Worm (Caenorhabditis elegans) whole organism, mixed stage, embryonic: ENCODE measurements around the gene ztf-25.
"Not testable (repeated sequence)": the region's sequence is repeated elsewhere in the genome, so short reads cannot be mapped to it uniquely, and the experiment has no call there.

ENCODE experiments used
- blmp-1 ChIP-seq: fragments of 150-350 bp; optimal IDR thresholded peaks from 2 replicates; lab custom pipeline; 2014; ENCODE audit warnings: missing biosample characterization, missing genetic modification characterization
- ceh-83 ChIP-seq: fragments of 200-800 bp; sonication (Bioruptor generic); optimal IDR thresholded peaks from 2 replicates; lab custom pipeline; 2018; ENCODE audit warnings: mild to moderate bottlenecking, missing genetic modification characterization, missing compliant biosample characterization
- mls-2 ChIP-seq: sonication (generic microtip); optimal IDR thresholded peaks from 2 replicates; lab custom pipeline; 2016; ENCODE audit warnings: mild to moderate bottlenecking, missing genetic modification characterization, moderate library complexity, missing compliant biosample characterization
- nhr-12 ChIP-seq: fragments of 150-350 bp; optimal IDR thresholded peaks from 2 replicates; lab custom pipeline; 2014; ENCODE audit warnings: missing biosample characterization, missing genetic modification characterization
- nhr-237 ChIP-seq: fragments of 150-350 bp; optimal IDR thresholded peaks from 2 replicates; lab custom pipeline; 2014; ENCODE audit warnings: missing biosample characterization, missing genetic modification characterization
- nhr-28 ChIP-seq: fragments of 150-350 bp; optimal IDR thresholded peaks from 2 replicates; lab custom pipeline; 2014; ENCODE audit warnings: missing biosample characterization, missing genetic modification characterization
- nhr-76 ChIP-seq: sonication (generic microtip); optimal IDR thresholded peaks from 2 replicates; lab custom pipeline; 2017; ENCODE audit warnings: missing biosample characterization, missing genetic modification characterization
- pha-4 ChIP-seq: fragments of 150-350 bp; optimal IDR thresholded peaks from 2 replicates; lab custom pipeline; 2018; ENCODE audit warnings: missing biosample characterization, missing genetic modification reagents, missing genetic modification characterization
- snpc-4 ChIP-seq: fragments of 150-350 bp; optimal IDR thresholded peaks from 2 replicates; lab custom pipeline; 2014; ENCODE audit warnings: missing biosample characterization, missing genetic modification characterization
- sptf-1 ChIP-seq: sonication (generic microtip); optimal IDR thresholded peaks from 2 replicates; lab custom pipeline; 2017; ENCODE audit warnings: mild to moderate bottlenecking, missing genetic modification characterization, moderate library complexity, missing compliant biosample characterization
- tbx-8 ChIP-seq: fragments of 200-800 bp; sonication (Bioruptor generic); optimal IDR thresholded peaks from 2 replicates; lab custom pipeline; 2018; ENCODE audit warnings: mild to moderate bottlenecking, missing genetic modification characterization, moderate library complexity, missing compliant biosample characterization
- unc-62 ChIP-seq: fragments of 150-350 bp; optimal IDR thresholded peaks from 2 replicates; lab custom pipeline; 2014; ENCODE audit warnings: missing biosample characterization, missing genetic modification reagents, missing genetic modification characterization
- ztf-11 ChIP-seq: fragments of 150-350 bp; optimal IDR thresholded peaks from 2 replicates; lab custom pipeline; 2014; ENCODE audit warnings: missing biosample characterization, missing genetic modification characterization

DNA sequence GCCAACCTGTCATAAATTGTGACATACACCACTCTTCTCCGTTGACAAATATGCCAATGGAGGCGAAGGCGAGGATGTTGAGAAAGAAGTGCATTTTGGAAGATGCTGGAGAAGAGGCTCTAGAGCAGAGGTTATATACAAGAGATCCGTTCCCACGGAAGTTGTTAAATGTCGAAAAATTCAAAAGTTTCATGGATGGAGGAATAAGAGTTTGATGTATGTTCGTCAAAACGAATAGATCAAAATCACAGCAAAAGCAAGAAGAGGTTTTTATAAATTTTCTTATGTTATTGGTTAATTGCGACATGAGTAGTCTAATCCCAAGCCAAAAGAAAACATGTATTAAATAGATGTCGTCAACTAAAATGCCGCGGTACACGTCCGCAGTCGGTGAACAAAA is 8.9 kb downstream of the ztf-25 start, which contains the start of gene Y6G8.15:
- TF ChIP-seq tbx-8 (GFP tag; lab: Kevin White, UChicago); sptf-1 (tag; lab: Kevin White, UChicago); ztf-11 (tag; lab: Kevin White, UChicago); nhr-28; blmp-1 (tag; lab: Kevin White, UChicago); nhr-237; ceh-83; nhr-12; nhr-76 (tag; lab: Kevin White, UChicago); pha-4 (tag; lab: Kevin White, UChicago); unc-62 (GFP tag; lab: Kevin White, UChicago); snpc-4 (tag; lab: Kevin White, UChicago); mls-2 (tag; lab: Kevin White, UChicago): not testable (repeated sequence)
